Worm (Caenorhabditis elegans) whole organism, L3 larva: ENCODE data around the gene alkb-1.
A peak's percentile ranks its signal among the peaks of the same experiment; 100 is the strongest.

ENCODE experiments used
- R02D3.7 ChIP-seq: fragments of 150-350 bp; optimal IDR thresholded peaks from 2 replicates; lab custom pipeline; 2014; ENCODE audit warnings: missing biosample characterization, missing genetic modification characterization
- aly-2 ChIP-seq: fragments of 150-350 bp; optimal IDR thresholded peaks from 2 replicates; lab custom pipeline; 2014; ENCODE audit warnings: missing biosample characterization, missing genetic modification characterization
- ama-1 ChIP-seq: fragments of 150-350 bp; optimal IDR thresholded peaks from 2 replicates; lab custom pipeline; 2018
- ceh-28 ChIP-seq: fragments of 150-350 bp; optimal IDR thresholded peaks from 2 replicates; lab custom pipeline; 2014; ENCODE audit warnings: missing biosample characterization, missing genetic modification reagents, missing genetic modification characterization
- ceh-9 ChIP-seq: sonication (generic microtip); optimal IDR thresholded peaks from 2 replicates; lab custom pipeline; 2018; ENCODE audit warnings: missing biosample characterization, missing genetic modification characterization
- egl-27 ChIP-seq: sonication (generic microtip); optimal IDR thresholded peaks from 4 replicates; lab custom pipeline; 2017; ENCODE audit warnings: missing biosample characterization, missing genetic modification reagents, missing genetic modification characterization
- elt-1 ChIP-seq: fragments of 150-350 bp; optimal IDR thresholded peaks from 2 replicates; lab custom pipeline; 2014; ENCODE audit warnings: missing biosample characterization, missing genetic modification characterization
- elt-2 ChIP-seq: sonication (generic microtip); optimal IDR thresholded peaks from 2 replicates; lab custom pipeline; 2016; ENCODE audit warnings: missing genetic modification reagents, mild to moderate bottlenecking, missing genetic modification characterization, missing compliant biosample characterization
- fkh-10 ChIP-seq: sonication (generic microtip); optimal IDR thresholded peaks from 2 replicates; lab custom pipeline; 2017; ENCODE audit warnings: missing biosample characterization, missing genetic modification reagents, missing genetic modification characterization
- fos-1 ChIP-seq: fragments of 150-350 bp; optimal IDR thresholded peaks from 2 replicates; lab custom pipeline; 2014; ENCODE audit warnings: missing biosample characterization, missing genetic modification characterization
- hmg-11 ChIP-seq: sonication (generic microtip); optimal IDR thresholded peaks from 2 replicates; lab custom pipeline; 2016; ENCODE audit warnings: missing genetic modification characterization, missing compliant biosample characterization
- jun-1 ChIP-seq: fragments of 150-350 bp; optimal IDR thresholded peaks from 2 replicates; lab custom pipeline; 2014; ENCODE audit warnings: missing biosample characterization, missing genetic modification reagents, missing genetic modification characterization
- lin-15B ChIP-seq: fragments of 150-350 bp; optimal IDR thresholded peaks from 2 replicates; lab custom pipeline; 2014; ENCODE audit warnings: missing biosample characterization, missing genetic modification characterization
- lin-39 ChIP-seq: fragments of 150-350 bp; optimal IDR thresholded peaks from 2 replicates; lab custom pipeline; 2018; ENCODE audit warnings: missing biosample characterization, missing genetic modification reagents, missing genetic modification characterization
- mdl-1 ChIP-seq: fragments of 150-350 bp; optimal IDR thresholded peaks from 2 replicates; lab custom pipeline; 2014; ENCODE audit warnings: missing biosample characterization, missing genetic modification characterization
- nfya-1 ChIP-seq: sonication (generic microtip); optimal IDR thresholded peaks from 2 replicates; lab custom pipeline; 2017; ENCODE audit warnings: missing genetic modification characterization, mild to moderate bottlenecking, missing compliant biosample characterization, antibody characterized with exemption, moderate library complexity; ENCODE audit not compliant: insufficient read depth
- nhr-23 ChIP-seq: fragments of 150-350 bp; optimal IDR thresholded peaks from 2 replicates; lab custom pipeline; 2014; ENCODE audit warnings: missing biosample characterization, missing genetic modification reagents, missing genetic modification characterization
- nhr-237 ChIP-seq: fragments of 150-350 bp; optimal IDR thresholded peaks from 2 replicates; lab custom pipeline; 2014; ENCODE audit warnings: missing biosample characterization, missing genetic modification characterization
- nhr-25 ChIP-seq: sonication (generic microtip); optimal IDR thresholded peaks from 2 replicates; lab custom pipeline; 2017; ENCODE audit warnings: missing biosample characterization, missing genetic modification characterization
- nhr-28 ChIP-seq: fragments of 150-350 bp; optimal IDR thresholded peaks from 2 replicates; lab custom pipeline; 2014; ENCODE audit warnings: missing biosample characterization, missing genetic modification characterization
- nhr-43 ChIP-seq: sonication (generic microtip); optimal IDR thresholded peaks from 2 replicates; lab custom pipeline; 2016; ENCODE audit warnings: mild to moderate bottlenecking, missing genetic modification characterization, missing compliant biosample characterization; ENCODE audit not compliant: poor library complexity, severe bottlenecking
- nhr-67 ChIP-seq: fragments of 150-350 bp; optimal IDR thresholded peaks from 2 replicates; lab custom pipeline; 2014; ENCODE audit warnings: missing biosample characterization, missing genetic modification characterization
- nhr-77 ChIP-seq: fragments of 150-350 bp; optimal IDR thresholded peaks from 2 replicates; lab custom pipeline; 2014; ENCODE audit warnings: missing biosample characterization, missing genetic modification characterization
- pha-4 ChIP-seq: fragments of 150-350 bp; optimal IDR thresholded peaks from 2 replicates; lab custom pipeline; 2014; ENCODE audit warnings: missing biosample characterization, missing genetic modification reagents, missing genetic modification characterization
- pqm-1 ChIP-seq: fragments of 150-350 bp; optimal IDR thresholded peaks from 2 replicates; lab custom pipeline; 2017; ENCODE audit warnings: missing biosample characterization, missing genetic modification characterization, inconsistent platforms
- sea-2 ChIP-seq: fragments of 150-350 bp; sonication (generic microtip); optimal IDR thresholded peaks from 4 replicates; lab custom pipeline; 2014; ENCODE audit warnings: missing biosample characterization, missing genetic modification reagents, missing genetic modification characterization
- skn-1 ChIP-seq: fragments of 150-350 bp; optimal IDR thresholded peaks from 2 replicates; lab custom pipeline; 2014; ENCODE audit warnings: missing biosample characterization, missing genetic modification characterization
- snpc-4 ChIP-seq: fragments of 150-350 bp; optimal IDR thresholded peaks from 2 replicates; lab custom pipeline; 2014; ENCODE audit warnings: missing biosample characterization, missing genetic modification characterization
- unc-62 ChIP-seq: fragments of 150-350 bp; sonication (generic microtip); optimal IDR thresholded peaks from 4 replicates; lab custom pipeline; 2014; ENCODE audit warnings: missing biosample characterization, missing genetic modification reagents, missing genetic modification characterization

alkb-1 gene

ce11 chrII:1378259-1378658, 34.0 kb upstream of the alkb-1 start, which contains the start of gene F54D12.10:
F54D12.10 (minus strand) TSS chrII:1378359.
- TF ChIP-seq nhr-43 (tag; lab: Kevin White, UChicago) (no peak), nhr-67 (no peak), nhr-237 (tag; lab: Kevin White, UChicago) (no peak), elt-2 (no peak), fkh-10 (no peak), lin-15B (tag; lab: Kevin White, UChicago) (no peak), mdl-1 (no peak), nhr-77 (no peak), unc-62 (GFP tag; lab: Kevin White, UChicago) (no peak)
- TF ChIP-seq, all 47 proteins: peak for 0

ce11 chrII:1381618-1382017, 30.6 kb upstream of the alkb-1 start, which contains the start of gene F54D12.9:
F54D12.9 (minus strand) TSS chrII:1381718.
- TF ChIP-seq nhr-25, result no peak
- TF ChIP-seq, all 47 proteins: peak for 0

- TF ChIP-seq hmg-11 (tag; lab: Kevin White, UChicago) (no peak), fkh-10 (no peak), ceh-28 (tag; lab: Kevin White, UChicago) (no peak)
Observed at ce11 chrII:1385280-1385679, 26.9 kb upstream of the alkb-1 start, which contains the start of gene F54D12.7. F54D12.7 (minus strand) TSS chrII:1385380.

ce11 chrII:1386478-1386877, 25.7 kb upstream of the alkb-1 start, which contains the start of gene aat-7:
aat-7 (plus strand) TSS chrII:1386870.
- TF ChIP-seq aly-2 (tag; lab: Kevin White, UChicago) (no peak), elt-1 (tag; lab: Kevin White, UChicago) (no peak), jun-1 (tag; lab: Kevin White, UChicago) (peak; percentile 11), ceh-9 (no peak), pqm-1 (tag; lab: Kevin White, UChicago) (peak; percentile 70), elt-2 (peak; percentile 92), snpc-4 (tag; lab: Kevin White, UChicago) (no peak), R02D3.7 (tag; lab: Kevin White, UChicago) (no peak), sea-2 (GFP tag; lab: Kevin White, UChicago) (no peak)

ce11 chrII:1397703-1398102, 14.5 kb upstream of the alkb-1 start, which contains the start of gene F54D12.8:
F54D12.8 (minus strand) TSS chrII:1398038.
- no peak for TF ChIP-seq nhr-28 (tag; lab: Kevin White, UChicago)
- no peak for TF ChIP-seq lin-39
- TF ChIP-seq jun-1 (tag; lab: Kevin White, UChicago), result no peak
- no peak for TF ChIP-seq ama-1 (lab: Kevin White, UChicago)
- no peak for TF ChIP-seq skn-1 (tag; lab: Kevin White, UChicago)
- TF ChIP-seq nhr-237 (tag; lab: Kevin White, UChicago), result no peak
- no peak for TF ChIP-seq pha-4
- TF ChIP-seq sea-2 (GFP tag; lab: Kevin White, UChicago), result no peak
- no peak for TF ChIP-seq fos-1 (tag; lab: Kevin White, UChicago)

- TF ChIP-seq fos-1 (tag; lab: Kevin White, UChicago) (no peak), lin-15B (tag; lab: Kevin White, UChicago) (no peak), egl-27 (no peak)
Observed at ce11 chrII:1398396-1398795, 13.8 kb upstream of the alkb-1 start, which contains the start of gene F54D12.2. F54D12.2 (plus strand) TSS chrII:1398696.

ce11 chrII:1400105-1400504, 12.1 kb upstream of the alkb-1 start, which contains the start of gene F54D12.1:
F54D12.1 (plus strand) TSS chrII:1400405.
- no peak for TF ChIP-seq nhr-23 (tag; lab: Kevin White, UChicago)
- TF ChIP-seq egl-27, result no peak
- no peak for TF ChIP-seq nfya-1 (tag; lab: Kevin White, UChicago)
- TF ChIP-seq nhr-43 (tag; lab: Kevin White, UChicago), result no peak
- TF ChIP-seq elt-2, result no peak
- TF ChIP-seq, all 47 proteins: peak for 0
